Worm (Caenorhabditis elegans) whole organism, L1 larva: Measurements from ENCODE around the gene C16A3.6.
A peak's percentile ranks its signal among the peaks of the same experiment; 100 is the strongest.

Source experiments
- C04F5.9 ChIP-seq: sonication (generic microtip); optimal IDR thresholded peaks from 2 replicates; lab custom pipeline; 2016; ENCODE audit warnings: missing genetic modification characterization, missing compliant biosample characterization
- C16A3.4 ChIP-seq: fragments of 150-350 bp; optimal IDR thresholded peaks from 2 replicates; lab custom pipeline; 2014; ENCODE audit warnings: missing biosample characterization, missing genetic modification characterization
- C34B4.2 ChIP-seq: sonication (generic microtip); optimal IDR thresholded peaks from 2 replicates; lab custom pipeline; 2017; ENCODE audit warnings: mild to moderate bottlenecking, missing genetic modification characterization, missing compliant biosample characterization
- alr-1 ChIP-seq: fragments of 200-800 bp; sonication (Bioruptor generic); optimal IDR thresholded peaks from 2 replicates; lab custom pipeline; 2018; ENCODE audit warnings: borderline replicate concordance, mild to moderate bottlenecking, missing genetic modification characterization, missing compliant biosample characterization
- aly-2 ChIP-seq: fragments of 150-350 bp; optimal IDR thresholded peaks from 2 replicates; lab custom pipeline; 2014; ENCODE audit warnings: missing biosample characterization, missing genetic modification characterization
- ama-1 ChIP-seq: fragments of 150-350 bp; optimal IDR thresholded peaks from 2 replicates; lab custom pipeline; 2014
- ceh-82 ChIP-seq, 3 experiments: fragments of 150-350 bp in 1 of 3; sonication (generic microtip) in 2 of 3; optimal IDR thresholded peaks; 2 replicates each; lab custom pipeline; 2014 to 2017; ENCODE audit warnings: missing biosample characterization in 3 of 3, missing genetic modification characterization in 3 of 3
- ceh-88 ChIP-seq: fragments of 200-800 bp; sonication (Bioruptor generic); IDR thresholded peaks from 2 replicates; pipeline ENCODE4 v1.3.6; 2022; ENCODE audit warnings: missing genetic modification characterization, missing compliant biosample characterization
- ceh-90 ChIP-seq: sonication (generic microtip); optimal IDR thresholded peaks from 2 replicates; lab custom pipeline; 2016; ENCODE audit warnings: missing genetic modification characterization, missing compliant biosample characterization
- ces-1 ChIP-seq: fragments of 150-350 bp; optimal IDR thresholded peaks from 2 replicates; lab custom pipeline; 2014; ENCODE audit warnings: missing biosample characterization, missing genetic modification reagents, missing genetic modification characterization
- dpl-1 ChIP-seq, 3 experiments: fragments of 150-350 bp in 2 of 3; sonication (generic microtip) in 1 of 3; optimal IDR thresholded peaks; 2 replicates each; lab custom pipeline; 2014 to 2017; ENCODE audit warnings: missing biosample characterization in 3 of 3, missing genetic modification characterization in 3 of 3, missing genetic modification reagents in 3 of 3
- efl-1 ChIP-seq, 4 experiments: fragments of 150-350 bp; optimal IDR thresholded peaks in 3 of 4; peaks in 1 of 4; 1 replicate in 1 of 4; 2 replicates in 3 of 4; lab custom pipeline; 2014; ENCODE audit warnings: missing biosample characterization in 2 of 4, missing genetic modification characterization in 2 of 4, missing genetic modification reagents in 2 of 4
- egl-27 ChIP-seq, 2 experiments: fragments of 150-350 bp in 1 of 2; sonication (generic microtip); optimal IDR thresholded peaks; 3 replicates each; lab custom pipeline; 2017 to 2018; ENCODE audit warnings: missing biosample characterization in 2 of 2, missing genetic modification characterization in 2 of 2, missing genetic modification reagents in 2 of 2
- elt-2 ChIP-seq: sonication (generic microtip); optimal IDR thresholded peaks from 2 replicates; lab custom pipeline; 2016; ENCODE audit warnings: missing genetic modification characterization, mild to moderate bottlenecking, inconsistent platforms, missing compliant biosample characterization, missing genetic modification reagents
- elt-3 ChIP-seq, 6 experiments: fragments of 150-350 bp in 1 of 6; sonication (generic microtip); optimal IDR thresholded peaks; 2 replicates each; lab custom pipeline; 2017 to 2018; ENCODE audit warnings: missing biosample characterization in 6 of 6, missing genetic modification characterization in 6 of 6, inconsistent platforms in 1 of 6
- ets-5 ChIP-seq: fragments of 200-800 bp; sonication (Bioruptor generic); IDR thresholded peaks from 2 replicates; pipeline ENCODE4 v1.3.6; 2022; ENCODE audit warnings: missing genetic modification characterization, missing compliant biosample characterization
- fkh-8 ChIP-seq: sonication (generic microtip); optimal IDR thresholded peaks from 2 replicates; lab custom pipeline; 2016; ENCODE audit warnings: mild to moderate bottlenecking, missing genetic modification characterization, missing compliant biosample characterization
- fos-1 ChIP-seq: fragments of 150-350 bp; optimal IDR thresholded peaks from 2 replicates; lab custom pipeline; 2014; ENCODE audit warnings: missing biosample characterization, missing genetic modification characterization
- grh-1 ChIP-seq: fragments of 200-800 bp; sonication (Bioruptor generic); IDR thresholded peaks from 2 replicates; pipeline ENCODE4 v1.3.6; 2022; ENCODE audit warnings: missing genetic modification reagents, missing genetic modification characterization, missing compliant biosample characterization
- hlh-17 ChIP-seq: fragments of 200-800 bp; sonication (Bioruptor generic); optimal IDR thresholded peaks from 2 replicates; lab custom pipeline; 2018; ENCODE audit warnings: missing genetic modification characterization, mild to moderate bottlenecking, missing compliant biosample characterization, moderate library complexity, borderline replicate concordance
- hlh-4 ChIP-seq: sonication (generic microtip); optimal IDR thresholded peaks from 2 replicates; lab custom pipeline; 2016; ENCODE audit warnings: mild to moderate bottlenecking, missing genetic modification characterization, missing compliant biosample characterization
- hpl-2 ChIP-seq: fragments of 150-350 bp; optimal IDR thresholded peaks from 2 replicates; lab custom pipeline; 2014; ENCODE audit warnings: missing biosample characterization, missing genetic modification reagents, missing genetic modification characterization
- isw-1 ChIP-seq: fragments of 200-800 bp; sonication (Bioruptor generic); IDR thresholded peaks from 2 replicates; pipeline ENCODE4 v1.3.6; 2022; ENCODE audit warnings: missing genetic modification characterization, missing compliant biosample characterization
- jun-1 ChIP-seq: fragments of 150-350 bp; optimal IDR thresholded peaks from 2 replicates; lab custom pipeline; 2014; ENCODE audit warnings: missing biosample characterization, missing genetic modification reagents, missing genetic modification characterization
- lin-13 ChIP-seq: fragments of 150-350 bp; optimal IDR thresholded peaks from 2 replicates; lab custom pipeline; 2014; ENCODE audit warnings: missing biosample characterization, missing genetic modification reagents, missing genetic modification characterization
- lin-39 ChIP-seq: fragments of 150-350 bp; optimal IDR thresholded peaks from 2 replicates; lab custom pipeline; 2014; ENCODE audit warnings: missing biosample characterization, missing genetic modification reagents, missing genetic modification characterization
- lir-3 ChIP-seq: sonication (generic microtip); optimal IDR thresholded peaks from 2 replicates; lab custom pipeline; 2016; ENCODE audit warnings: mild to moderate bottlenecking, missing genetic modification characterization, moderate library complexity, missing compliant biosample characterization; ENCODE audit not compliant: poor library complexity
- lsy-2 ChIP-seq, 2 experiments: fragments of 150-350 bp; optimal IDR thresholded peaks; 2 replicates each; lab custom pipeline; 2014; ENCODE audit warnings: missing biosample characterization in 2 of 2, missing genetic modification characterization in 2 of 2
- mef-2 ChIP-seq: fragments of 150-350 bp; optimal IDR thresholded peaks from 2 replicates; lab custom pipeline; 2014; ENCODE audit warnings: missing biosample characterization, missing genetic modification characterization
- mep-1 ChIP-seq: fragments of 150-350 bp; optimal IDR thresholded peaks from 2 replicates; lab custom pipeline; 2014; ENCODE audit warnings: missing biosample characterization, missing genetic modification characterization
- nhr-11 ChIP-seq: fragments of 150-350 bp; optimal IDR thresholded peaks from 2 replicates; lab custom pipeline; 2014; ENCODE audit warnings: missing biosample characterization, missing genetic modification characterization
- nhr-12 ChIP-seq: sonication (generic microtip); optimal IDR thresholded peaks from 2 replicates; lab custom pipeline; 2017; ENCODE audit warnings: missing biosample characterization, missing genetic modification characterization
- nhr-19 ChIP-seq: fragments of 200-800 bp; sonication (Bioruptor generic); conservative IDR thresholded peaks from 2 replicates; pipeline ENCODE4 v1.3.6; 2022; ENCODE audit warnings: missing genetic modification characterization, missing compliant biosample characterization
- nhr-84 ChIP-seq: sonication (generic microtip); optimal IDR thresholded peaks from 2 replicates; lab custom pipeline; 2017; ENCODE audit warnings: missing biosample characterization, missing genetic modification characterization
- nhr-85 ChIP-seq: sonication (generic microtip); peaks from one replicate; lab custom pipeline; 2016; ENCODE audit warnings: missing genetic modification characterization, inconsistent platforms, missing compliant biosample characterization
- nhr-90 ChIP-seq: sonication (generic microtip); optimal IDR thresholded peaks from 2 replicates; lab custom pipeline; 2016; ENCODE audit warnings: mild to moderate bottlenecking, missing genetic modification characterization, missing compliant biosample characterization; ENCODE audit not compliant: poor library complexity
- pag-3 ChIP-seq: sonication (generic microtip); optimal IDR thresholded peaks from 2 replicates; lab custom pipeline; 2017; ENCODE audit warnings: missing genetic modification characterization, mild to moderate bottlenecking, missing compliant biosample characterization, antibody characterized with exemption, borderline replicate concordance; ENCODE audit not compliant: insufficient read depth
- pax-3 ChIP-seq: fragments of 200-800 bp; sonication (Bioruptor generic); optimal IDR thresholded peaks from 2 replicates; lab custom pipeline; 2018; ENCODE audit warnings: mild to moderate bottlenecking, missing genetic modification characterization, moderate library complexity, missing compliant biosample characterization
- pqm-1 ChIP-seq: sonication (generic microtip); optimal IDR thresholded peaks from 3 replicates; lab custom pipeline; 2017; ENCODE audit warnings: missing biosample characterization, missing genetic modification characterization
- rnt-1 ChIP-seq: sonication (generic microtip); optimal IDR thresholded peaks from 2 replicates; lab custom pipeline; 2016; ENCODE audit warnings: mild to moderate bottlenecking, missing genetic modification characterization, moderate library complexity, missing compliant biosample characterization
- snpc-4 ChIP-seq: fragments of 150-350 bp; optimal IDR thresholded peaks from 2 replicates; lab custom pipeline; 2014; ENCODE audit warnings: missing biosample characterization, missing genetic modification characterization
- snu-23 ChIP-seq: sonication (generic microtip); optimal IDR thresholded peaks from 2 replicates; lab custom pipeline; 2016; ENCODE audit warnings: missing genetic modification characterization, missing compliant biosample characterization
- sptf-1 ChIP-seq: fragments of 150-350 bp; optimal IDR thresholded peaks from 2 replicates; lab custom pipeline; 2014; ENCODE audit warnings: missing biosample characterization, missing genetic modification characterization
- sup-37 ChIP-seq: fragments of 200-800 bp; sonication (Bioruptor generic); optimal IDR thresholded peaks from 2 replicates; lab custom pipeline; 2018; ENCODE audit warnings: mild to moderate bottlenecking, missing genetic modification characterization, missing compliant biosample characterization
- swsn-7 ChIP-seq: sonication (generic microtip); optimal IDR thresholded peaks from 2 replicates; lab custom pipeline; 2016; ENCODE audit warnings: missing genetic modification characterization, missing compliant biosample characterization
- unc-62 ChIP-seq: fragments of 150-350 bp; optimal IDR thresholded peaks from 2 replicates; lab custom pipeline; 2014; ENCODE audit warnings: missing biosample characterization, missing genetic modification reagents, missing genetic modification characterization
- unc-86 ChIP-seq: sonication (generic microtip); optimal IDR thresholded peaks from 2 replicates; lab custom pipeline; 2016; ENCODE audit warnings: missing genetic modification characterization, missing compliant biosample characterization
- vab-15 ChIP-seq: sonication (generic microtip); optimal IDR thresholded peaks from 2 replicates; lab custom pipeline; 2017; ENCODE audit warnings: missing genotype, mild to moderate bottlenecking, missing genetic modification characterization, missing compliant biosample characterization
- xbp-1 ChIP-seq: sonication (generic microtip); optimal IDR thresholded peaks from 2 replicates; lab custom pipeline; 2016; ENCODE audit warnings: missing genetic modification characterization, missing compliant biosample characterization
- zag-1 ChIP-seq: fragments of 150-350 bp; optimal IDR thresholded peaks from 2 replicates; lab custom pipeline; 2014; ENCODE audit warnings: missing biosample characterization, missing genetic modification characterization
- zip-4 ChIP-seq: fragments of 200-800 bp; sonication (Bioruptor generic); optimal IDR thresholded peaks from 2 replicates; lab custom pipeline; 2018; ENCODE audit warnings: mild to moderate bottlenecking, missing genetic modification characterization, moderate library complexity, missing compliant biosample characterization
- ztf-4 ChIP-seq: fragments of 150-350 bp; optimal IDR thresholded peaks from 2 replicates; lab custom pipeline; 2014; ENCODE audit warnings: missing biosample characterization, missing genetic modification characterization

The C16A3.6 gene

DNA sequence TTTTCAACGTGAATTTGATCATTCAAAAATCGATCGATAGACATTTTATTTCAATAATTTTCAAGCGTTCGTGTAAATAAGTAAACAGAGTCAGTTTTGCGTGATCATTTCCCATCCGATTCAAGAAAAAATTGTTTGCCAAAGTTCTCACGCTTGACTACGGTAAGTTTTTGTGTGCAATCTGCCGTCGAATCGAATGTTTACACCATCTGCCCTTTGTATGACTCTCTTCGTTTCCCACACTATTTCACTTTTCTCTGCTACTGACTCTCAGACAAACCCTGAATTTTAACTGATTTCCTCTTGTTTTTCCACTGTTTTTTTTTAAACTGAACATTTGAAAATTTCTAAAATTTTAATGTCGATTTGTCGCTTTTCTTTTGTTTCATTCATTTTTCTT is 34.3 kb upstream of the C16A3.6 start:
- TF ChIP-seq pax-3 (peak; percentile 30), nhr-84 (tag; lab: Kevin White, UChicago) (no peak), ceh-82 (tag; optimal IDR thresholded peaks at IDR 0.05; lab: Kevin White, UChicago) (peak; percentile 76 to 85 (median 79)), fos-1 (peak; percentile 87), C34B4.2 (tag; lab: Kevin White, UChicago) (no peak), sup-37 (GFP tag; lab: Kevin White, UChicago) (peak; percentile 74), mep-1 (tag; lab: Kevin White, UChicago) (peak; percentile 89), nhr-19 (GFP tag; lab: Robert Waterston, UW) (peak; percentile 88), ceh-88 (GFP tag; lab: Robert Waterston, UW) (no peak), elt-3 (tag; optimal IDR thresholded peaks at IDR 0.05; lab: Kevin White, UChicago) (peak in 3 of 6 experiments; percentile 25 to 68 (median 64)), isw-1 (GFP tag; lab: Robert Waterston, UW) (peak; percentile 77), dpl-1 (GFP tag; optimal IDR thresholded peaks at IDR 0.05; lab: Kevin White, UChicago) (peak; percentile 68 to 79 (median 78)), lir-3 (tag; lab: Kevin White, UChicago) (peak; percentile 51), rnt-1 (tag; lab: Kevin White, UChicago) (peak; percentile 93), efl-1 (optimal IDR thresholded peaks at IDR 0.05; lab: Kevin White, UChicago) (peak; percentile 85 to 86), efl-1 (GFP tag; optimal IDR thresholded peaks at IDR 0.05 in 1 of 2; lab: Kevin White, UChicago) (peak; percentile 75 to 97), nhr-90 (tag; lab: Kevin White, UChicago) (peak; percentile 83), grh-1 (GFP tag; lab: Robert Waterston, UW) (peak; percentile 55; the same call in 1 of the 2 replicates), pag-3 (peak; percentile 49), C16A3.4 (tag; lab: Kevin White, UChicago) (peak; percentile 94), elt-2 (peak; percentile 39), hpl-2 (GFP tag; lab: Kevin White, UChicago) (peak; percentile 73), fkh-8 (tag; lab: Kevin White, UChicago) (peak; percentile 81), egl-27 (tag; optimal IDR thresholded peaks at IDR 0.05; lab: Kevin White, UChicago) (peak in 1 of 2 experiments; percentile 21), aly-2 (peak; percentile 88), zip-4 (GFP tag; lab: Kevin White, UChicago) (peak; percentile 39), snpc-4 (tag; lab: Kevin White, UChicago) (peak; percentile 70), ceh-90 (peak; percentile 21), hlh-4 (no peak), nhr-11 (tag; lab: Kevin White, UChicago) (no peak), nhr-12 (tag; lab: Kevin White, UChicago) (no peak), swsn-7 (tag; lab: Kevin White, UChicago) (peak; percentile 89), mef-2 (tag; lab: Kevin White, UChicago) (no peak), sptf-1 (tag; lab: Kevin White, UChicago) (no peak), lin-39 (tag; lab: Kevin White, UChicago) (peak; percentile 33), nhr-85 (peak; percentile 94), vab-15 (tag; lab: Kevin White, UChicago) (no peak), ama-1 (lab: Kevin White, UChicago) (peak; percentile 44), ztf-4 (tag; lab: Kevin White, UChicago) (peak; percentile 68), zag-1 (tag; lab: Kevin White, UChicago) (peak; percentile 84), unc-62 (GFP tag; lab: Kevin White, UChicago) (no peak), xbp-1 (peak; percentile 80), C04F5.9 (tag; lab: Kevin White, UChicago) (peak; percentile 71), ets-5 (GFP tag; lab: Robert Waterston, UW) (no peak), unc-86 (tag; lab: Kevin White, UChicago) (peak; percentile 78), lin-13 (GFP tag; lab: Kevin White, UChicago) (peak; percentile 90), pqm-1 (tag; lab: Kevin White, UChicago) (no peak), alr-1 (tag; lab: Kevin White, UChicago) (no peak), hlh-17 (GFP tag; lab: Kevin White, UChicago) (no peak), ces-1 (GFP tag; lab: Kevin White, UChicago) (no peak), lsy-2 (tag; optimal IDR thresholded peaks at IDR 0.05; lab: Kevin White, UChicago) (peak; percentile 98 to 99), snu-23 (GFP tag; lab: Kevin White, UChicago) (peak; percentile 95), jun-1 (tag; lab: Kevin White, UChicago) (peak; percentile 64)
